Fruit fly (Drosophila melanogaster): ENCODE measurements around the gene CG15531.

- no peak for TF ChIP-seq CG3281 (GFP tag; optimal IDR thresholded peaks at IDR 0.05)
- TF ChIP-seq stc (GFP tag; IDR thresholded peaks at IDR 0.05), result no peak
- TF ChIP-seq CG7271 (tag; optimal IDR thresholded peaks at IDR 0.05), result no peak
- no peak for TF ChIP-seq ttk (GFP tag; IDR thresholded peaks at IDR 0.05)
- TF ChIP-seq Sox102F (GFP tag; optimal IDR thresholded peaks at IDR 0.05), result no peak
- no peak for TF ChIP-seq psq (GFP tag; optimal IDR thresholded peaks at IDR 0.05)
- no peak for TF ChIP-seq fd96Cb (tag; optimal IDR thresholded peaks at IDR 0.05)
These were observed 6.6 kb downstream of the CG15531 start for dm6 chr3R:30189398-30189797.

Data from whole organism, embryonic.